Worm (Caenorhabditis elegans) whole organism, L4 larva: ENCODE measurements around the gene srh-2.

ENCODE experiments used
- ZK546.5 ChIP-seq, 2 experiments: sonication (generic microtip); optimal IDR thresholded peaks; 2 replicates each; lab custom pipeline; 2017; ENCODE audit warnings: missing biosample characterization in 2 of 2, missing genetic modification characterization in 2 of 2
- ces-1 ChIP-seq: fragments of 150-350 bp; sonication (generic microtip); optimal IDR thresholded peaks from 4 replicates; lab custom pipeline; 2014; ENCODE audit warnings: missing biosample characterization, missing genetic modification reagents, missing genetic modification characterization
- jun-1 ChIP-seq: fragments of 150-350 bp; optimal IDR thresholded peaks from 2 replicates; lab custom pipeline; 2014; ENCODE audit warnings: missing biosample characterization, missing genetic modification reagents, missing genetic modification characterization
- mxl-3 ChIP-seq: fragments of 200-800 bp; sonication (Bioruptor generic); optimal IDR thresholded peaks from 2 replicates; lab custom pipeline; 2018; ENCODE audit warnings: mild to moderate bottlenecking, missing genetic modification characterization, missing compliant biosample characterization
- nhr-77 ChIP-seq: fragments of 150-350 bp; optimal IDR thresholded peaks from 2 replicates; lab custom pipeline; 2014; ENCODE audit warnings: missing biosample characterization, missing genetic modification characterization
- saeg-2 ChIP-seq: fragments of 200-800 bp; sonication (Bioruptor generic); IDR thresholded peaks from 2 replicates; pipeline ENCODE4 v1.3.6; 2022; ENCODE audit warnings: missing genetic modification reagents, missing genetic modification characterization, missing compliant biosample characterization
- skn-1 ChIP-seq: fragments of 150-350 bp; optimal IDR thresholded peaks from 2 replicates; lab custom pipeline; 2014; ENCODE audit warnings: missing biosample characterization, missing genetic modification characterization
- snpc-4 ChIP-seq: fragments of 150-350 bp; optimal IDR thresholded peaks from 2 replicates; lab custom pipeline; 2014; ENCODE audit warnings: missing biosample characterization, missing genetic modification characterization
- spr-3 ChIP-seq: fragments of 200-800 bp; sonication (Bioruptor generic); optimal IDR thresholded peaks from 2 replicates; lab custom pipeline; 2018; ENCODE audit warnings: mild to moderate bottlenecking, missing genetic modification characterization, missing compliant biosample characterization
- ztf-11 ChIP-seq: fragments of 150-350 bp; optimal IDR thresholded peaks from 2 replicates; lab custom pipeline; 2014; ENCODE audit warnings: missing biosample characterization, missing genetic modification characterization

DNA sequence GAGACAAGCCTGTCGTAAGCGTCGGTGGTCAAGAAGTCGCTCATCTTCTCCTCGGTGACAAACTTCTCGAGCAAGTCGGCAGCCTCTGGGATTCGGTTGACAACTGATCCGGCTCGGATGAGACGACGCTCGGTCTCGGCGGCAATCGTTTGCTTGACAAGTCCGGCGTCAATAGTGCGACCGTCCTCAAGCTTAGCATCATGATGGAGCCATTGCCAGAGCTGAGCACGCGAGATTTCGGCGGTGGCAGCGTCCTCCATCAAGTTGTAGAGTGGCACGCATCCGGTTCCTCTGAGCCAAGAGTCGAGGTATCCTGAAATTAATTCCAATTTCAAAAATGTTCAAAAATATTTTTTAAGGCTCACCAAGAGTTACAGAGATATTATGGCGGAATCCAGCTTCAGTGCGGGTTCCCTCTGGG, 3.6 kb upstream of the srh-2 start:
- no peak for TF ChIP-seq snpc-4
- no peak for TF ChIP-seq skn-1 (tag; lab: Kevin White, UChicago)
- no peak for TF ChIP-seq jun-1 (tag; lab: Kevin White, UChicago)
- TF ChIP-seq ZK546.5 (tag; optimal IDR thresholded peaks at IDR 0.05; lab: Kevin White, UChicago): no peak
- no peak for TF ChIP-seq ces-1 (GFP tag; lab: Kevin White, UChicago)
- no peak for TF ChIP-seq spr-3 (GFP tag; lab: Kevin White, UChicago)
- no peak for TF ChIP-seq ztf-11 (tag; lab: Kevin White, UChicago)
- no peak for TF ChIP-seq mxl-3 (GFP tag; lab: Kevin White, UChicago)
- TF ChIP-seq nhr-77: no peak
- no peak for TF ChIP-seq saeg-2 (GFP tag; lab: Robert Waterston, UW)
